Fruit fly (Drosophila melanogaster): ENCODE data around the gene IP3K2.
A peak's percentile ranks its signal among the peaks of the same experiment; 100 is the strongest.

The IP3K2 gene

DNA sequence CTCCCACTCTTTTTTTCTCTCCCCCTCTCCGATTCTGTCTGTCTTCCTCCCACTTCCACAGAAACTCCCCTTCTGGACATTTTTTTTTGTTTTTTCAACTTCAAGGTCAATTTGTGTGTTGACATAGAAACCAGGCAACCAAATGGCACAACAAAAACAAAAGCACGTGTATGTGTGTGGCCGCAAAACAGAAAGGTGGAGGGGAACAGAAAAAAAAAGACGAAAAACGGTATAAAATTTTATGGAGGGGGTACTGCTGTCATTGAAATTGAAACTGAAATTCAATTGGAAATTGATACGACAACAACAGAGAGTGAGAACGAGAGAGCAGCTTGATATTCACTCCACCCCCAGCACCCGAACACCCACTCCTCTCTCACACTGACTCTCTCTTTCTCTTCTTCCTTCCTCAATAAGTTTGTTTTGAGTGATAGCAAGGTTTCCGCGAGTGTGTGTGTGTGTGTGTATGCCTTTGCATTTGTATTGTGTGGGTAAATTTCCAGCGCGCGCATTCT is 24.9 kb upstream of the IP3K2 start (continued):
- peak; percentile 65; the same call in 1 of the 3 replicates for TF ChIP-seq z (GFP tag; IDR thresholded peaks at IDR 0.05)
- 0 out of 2 replicates have a peak, but pooled peaks have one; percentile 26 for TF ChIP-seq NFAT (GFP tag; IDR thresholded peaks at IDR 0.05)
- no peak for TF ChIP-seq CG34224 (GFP tag; IDR thresholded peaks at IDR 0.05; ENCODE audit: partially characterized antibody)
- peak; percentile 14; the same call in 1 of the 2 replicates for TF ChIP-seq CG13287 (GFP tag; IDR thresholded peaks at IDR 0.05; ENCODE audit: partially characterized antibody)
- TF ChIP-seq ftz-f1 (GFP tag; optimal IDR thresholded peaks at IDR 0.05), result peak; percentile 88
- no peak for TF ChIP-seq pfk (GFP tag; optimal IDR thresholded peaks at IDR 0.05)
- no peak for TF ChIP-seq CG16813 (GFP tag; IDR thresholded peaks at IDR 0.05; ENCODE audit: partially characterized antibody)
- peak; percentile 37; the same call in 1 of the 2 replicates for TF ChIP-seq crol (GFP tag; IDR thresholded peaks at IDR 0.05)
- no peak for TF ChIP-seq Drgx (GFP tag; IDR thresholded peaks at IDR 0.05)
- TF ChIP-seq pros (GFP tag; optimal IDR thresholded peaks at IDR 0.05), result peak; percentile 30
- no peak for TF ChIP-seq nau (GFP tag; optimal IDR thresholded peaks at IDR 0.05)
- TF ChIP-seq Ravus (GFP tag; IDR thresholded peaks at IDR 0.05), result no peak
- TF ChIP-seq tup (GFP tag; optimal IDR thresholded peaks at IDR 0.05), result no peak
- no peak for TF ChIP-seq Dll (GFP tag; IDR thresholded peaks at IDR 0.05; ENCODE audit: partially characterized antibody)
- no peak for TF ChIP-seq Neu2 (GFP tag; optimal IDR thresholded peaks at IDR 0.05; ENCODE audit: borderline replicate concordance)
- TF ChIP-seq Myb (GFP tag; optimal IDR thresholded peaks at IDR 0.05), result no peak
- no peak for TF ChIP-seq yki (optimal IDR thresholded peaks at IDR 0.05)
- no peak for TF ChIP-seq NK7.1 (GFP tag; optimal IDR thresholded peaks at IDR 0.05)
- TF ChIP-seq CG10366 (GFP tag; IDR thresholded peaks at IDR 0.05), result no peak
- no peak for TF ChIP-seq CG2202 (tag; optimal IDR thresholded peaks at IDR 0.05)
- TF ChIP-seq NC2β (GFP tag; optimal IDR thresholded peaks at IDR 0.05), result no peak
- no peak for TF ChIP-seq tgo (GFP tag; IDR thresholded peaks at IDR 0.05)
- no peak for TF ChIP-seq CG1647 (GFP tag; optimal IDR thresholded peaks at IDR 0.05)
- no peak for TF ChIP-seq CG9817 (tag; optimal IDR thresholded peaks at IDR 0.05)
- TF ChIP-seq ase (GFP tag; IDR thresholded peaks at IDR 0.05), result no peak
- TF ChIP-seq CG14014 (GFP tag; IDR thresholded peaks at IDR 0.05), result no peak
- no peak for TF ChIP-seq peb (GFP tag; IDR thresholded peaks at IDR 0.05)
- TF ChIP-seq Hsf (GFP tag; optimal IDR thresholded peaks at IDR 0.05), result no peak
- peak; percentile 29 for TF ChIP-seq mirr (GFP tag; optimal IDR thresholded peaks at IDR 0.05)
- TF ChIP-seq Meics (GFP tag; optimal IDR thresholded peaks at IDR 0.05), result no peak
- TF ChIP-seq bbx (GFP tag; IDR thresholded peaks at IDR 0.05; ENCODE audit: partially characterized antibody), result no peak
- no peak for TF ChIP-seq CG13424 (tag; optimal IDR thresholded peaks at IDR 0.05)
- TF ChIP-seq Max (GFP tag; optimal IDR thresholded peaks at IDR 0.05), result no peak
- no peak for TF ChIP-seq Dfd (GFP tag; optimal IDR thresholded peaks at IDR 0.05)
- TF ChIP-seq Med (GFP tag), result peak; percentile 55
- no peak for TF ChIP-seq Mes4 (GFP tag; optimal IDR thresholded peaks at IDR 0.05)
- TF ChIP-seq ERR (GFP tag; optimal IDR thresholded peaks at IDR 0.05), result peak; percentile 30
- no peak for TF ChIP-seq E2f1 (GFP tag; IDR thresholded peaks at IDR 0.05)
- no peak for TF ChIP-seq Nf-YA (GFP tag; IDR thresholded peaks at IDR 0.05)
- TF ChIP-seq fd96Cb (tag; optimal IDR thresholded peaks at IDR 0.05), result no peak
- no peak for TF ChIP-seq Sox102F (GFP tag; optimal IDR thresholded peaks at IDR 0.05)
- TF ChIP-seq amos (GFP tag; IDR thresholded peaks at IDR 0.05; ENCODE audit: partially characterized antibody), result no peak
- TF ChIP-seq sob (GFP tag; IDR thresholded peaks at IDR 0.05), result no peak
- TF ChIP-seq Side (GFP tag; optimal IDR thresholded peaks at IDR 0.05), result no peak
- TF ChIP-seq HLHmδ (GFP tag; optimal IDR thresholded peaks at IDR 0.05), result peak; percentile 11
- peak; percentile 30 for TF ChIP-seq Fer1 (GFP tag; optimal IDR thresholded peaks at IDR 0.05)
- TF ChIP-seq her (GFP tag; optimal IDR thresholded peaks at IDR 0.05), result no peak
- no peak for TF ChIP-seq CG14965 (GFP tag; optimal IDR thresholded peaks at IDR 0.05; ENCODE audit: borderline replicate concordance)
- no peak for TF ChIP-seq CG2889 (GFP tag; IDR thresholded peaks at IDR 0.05)
- TF ChIP-seq pzg (GFP tag; optimal IDR thresholded peaks at IDR 0.05), result no peak
- no peak for TF ChIP-seq hbn (GFP tag; IDR thresholded peaks at IDR 0.05; ENCODE audit: partially characterized antibody)

All from whole organism, embryonic.